Fruit fly (Drosophila melanogaster): Measurements from ENCODE around the gene CG44475.

Gene CG44475

dm6 chr2L:15912901-15913673 is 30.1 kb upstream of the CG44475 start (continued):
- TF ChIP-seq CG3281 (GFP tag; optimal IDR thresholded peaks at IDR 0.05) (peak; percentile 72), hth (optimal IDR thresholded peaks at IDR 0.05) (no peak), CG10209 (GFP tag; optimal IDR thresholded peaks at IDR 0.05) (peak; percentile 81), BEAF-32 (GFP tag; optimal IDR thresholded peaks at IDR 0.05) (no peak), D19A (tag; optimal IDR thresholded peaks at IDR 0.05) (peak; percentile 79), CG17829 (tag; optimal IDR thresholded peaks at IDR 0.05) (peak; percentile 81), chif (GFP tag; optimal IDR thresholded peaks at IDR 0.05) (no peak), Ssrp (tag; optimal IDR thresholded peaks at IDR 0.05) (peak; percentile 88), CG10959 (GFP tag; IDR thresholded peaks at IDR 0.05) (no peak), CG1603 (tag; optimal IDR thresholded peaks at IDR 0.05) (peak; percentile 35), grau (tag; optimal IDR thresholded peaks at IDR 0.05) (peak; percentile 84), MBD-R2 (GFP tag; IDR thresholded peaks at IDR 0.05) (no peak), PHDP (tag; optimal IDR thresholded peaks at IDR 0.05) (peak; percentile 79), onecut (GFP tag; IDR thresholded peaks at IDR 0.05) (no peak; the same call in 1 of the 2 replicates), CG8924 (tag; optimal IDR thresholded peaks at IDR 0.05) (peak; percentile 51), CG14014 (GFP tag; IDR thresholded peaks at IDR 0.05) (no peak), NC2α (GFP tag; optimal IDR thresholded peaks at IDR 0.05) (no peak), CG7372 (GFP tag; IDR thresholded peaks at IDR 0.05) (no peak), HmgZ (tag; optimal IDR thresholded peaks at IDR 0.05) (peak; percentile 64), sens (GFP tag) (no peak), sens-2 (GFP tag; IDR thresholded peaks at IDR 0.05) (no peak), ttk (GFP tag; IDR thresholded peaks at IDR 0.05) (peak; percentile 71), CG34224 (GFP tag; IDR thresholded peaks at IDR 0.05; ENCODE audit: partially characterized antibody) (no peak), tin (GFP tag; optimal IDR thresholded peaks at IDR 0.05) (peak; percentile 37), repo (GFP tag; optimal IDR thresholded peaks at IDR 0.05) (no peak), sc (optimal IDR thresholded peaks at IDR 0.05) (no peak), sc (GFP tag; optimal IDR thresholded peaks at IDR 0.05) (peak; percentile 86), CG4404 (GFP tag; IDR thresholded peaks at IDR 0.05) (no peak), CG18476 (GFP tag; optimal IDR thresholded peaks at IDR 0.05) (peak; percentile 7), Dad (GFP tag; optimal IDR thresholded peaks at IDR 0.05) (no peak), CG12219 (GFP tag; optimal IDR thresholded peaks at IDR 0.05) (no peak), CG3726 (GFP tag; IDR thresholded peaks at IDR 0.05) (0 out of 3 replicates have a peak, but pooled peaks have one; percentile 39), ro (GFP tag; IDR thresholded peaks at IDR 0.05) (peak; percentile 41; the same call in 1 of the 2 replicates), CG7745 (tag; optimal IDR thresholded peaks at IDR 0.05) (no peak), tll (GFP tag; optimal IDR thresholded peaks at IDR 0.05) (no peak), Atf-2 (GFP tag; optimal IDR thresholded peaks at IDR 0.05) (no peak), H2.0 (GFP tag; IDR thresholded peaks at IDR 0.05) (no peak), twi (tag; optimal IDR thresholded peaks at IDR 0.05) (peak; percentile 75), TFAM (GFP tag; optimal IDR thresholded peaks at IDR 0.05) (no peak), CG1792 (GFP tag; optimal IDR thresholded peaks at IDR 0.05) (no peak), CG10462 (GFP tag; optimal IDR thresholded peaks at IDR 0.05) (peak; percentile 42), Oli (tag; optimal IDR thresholded peaks at IDR 0.05) (peak; percentile 88), CG6791 (GFP tag; IDR thresholded peaks at IDR 0.05; ENCODE audit: partially characterized antibody) (peak; percentile 65; the same call in 2 of the 3 replicates), CG13123 (GFP tag; optimal IDR thresholded peaks at IDR 0.05) (no peak), Gsc (GFP tag; IDR thresholded peaks at IDR 0.05) (no peak), Asciz (GFP tag; optimal IDR thresholded peaks at IDR 0.05) (peak; percentile 80), CG12942 (GFP tag; optimal IDR thresholded peaks at IDR 0.05) (peak; percentile 34), unpg (GFP tag; optimal IDR thresholded peaks at IDR 0.05) (peak; percentile 71), Fer3 (tag; optimal IDR thresholded peaks at IDR 0.05) (peak; percentile 51), CG7987 (GFP tag; optimal IDR thresholded peaks at IDR 0.05) (peak; percentile 82)

All from whole organism, embryonic.